Worm (Caenorhabditis elegans) whole organism, L3 larva: ENCODE results near the gene spp-19.

ENCODE experiments used
- ZK546.5 ChIP-seq: sonication (generic microtip); optimal IDR thresholded peaks from 2 replicates; lab custom pipeline; 2017; ENCODE audit warnings: missing biosample characterization, missing genetic modification characterization
- lin-15B ChIP-seq: fragments of 150-350 bp; optimal IDR thresholded peaks from 2 replicates; lab custom pipeline; 2014; ENCODE audit warnings: missing biosample characterization, missing genetic modification characterization
- lin-39 ChIP-seq: fragments of 150-350 bp; optimal IDR thresholded peaks from 2 replicates; lab custom pipeline; 2018; ENCODE audit warnings: missing biosample characterization, missing genetic modification reagents, missing genetic modification characterization
- pha-4 ChIP-seq: fragments of 150-350 bp; optimal IDR thresholded peaks from 2 replicates; lab custom pipeline; 2014; ENCODE audit warnings: missing biosample characterization, missing genetic modification reagents, missing genetic modification characterization
- tbx-2 ChIP-seq: sonication (generic microtip); optimal IDR thresholded peaks from 2 replicates; lab custom pipeline; 2016; ENCODE audit warnings: mild to moderate bottlenecking, missing genetic modification characterization, missing compliant biosample characterization

DNA sequence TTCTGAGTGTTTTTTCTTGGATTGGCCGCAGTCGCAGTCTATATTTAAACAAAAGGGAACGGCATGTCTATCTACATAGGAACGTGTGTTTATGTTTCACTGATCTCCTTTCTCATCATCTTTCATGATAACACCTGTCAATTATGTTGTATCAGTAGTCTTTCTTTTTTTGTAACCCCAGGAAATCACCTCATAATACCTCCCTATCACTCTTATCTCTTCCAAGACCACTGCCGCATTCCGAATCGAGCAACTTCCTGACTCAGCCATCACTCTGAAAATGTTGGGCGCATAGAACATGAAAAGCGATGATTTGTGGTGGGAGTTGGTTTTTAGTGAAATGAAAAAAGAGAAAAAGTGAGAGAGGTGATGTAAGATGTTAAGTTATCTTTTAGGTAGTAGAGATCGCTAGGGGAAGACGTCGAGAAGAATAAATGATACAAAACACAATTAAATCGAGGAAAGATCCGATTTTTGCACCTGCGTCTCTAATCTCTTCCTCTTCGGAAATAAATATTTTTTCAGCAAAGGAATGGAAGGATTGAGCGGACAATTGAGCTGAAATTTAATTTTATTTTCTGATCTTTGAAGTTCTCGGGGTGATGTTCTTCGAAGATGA is 38.5 kb downstream of the spp-19 start:
- TF ChIP-seq ZK546.5 (tag; lab: Kevin White, UChicago) = no peak
- TF ChIP-seq pha-4 = no peak
- TF ChIP-seq lin-15B = no peak
- TF ChIP-seq lin-39 (tag; lab: Kevin White, UChicago) = no peak
- no peak for TF ChIP-seq tbx-2 (tag; lab: Kevin White, UChicago)
